Worm (Caenorhabditis elegans): ENCODE results near the gene cab-1.

cab-1 gene

ce11 chrX:12171631-12172348 lies 40.9 kb downstream of the cab-1 start, which contains the start of gene F57G12.1:
Gene F57G12.1, minus strand, starts transcription at chrX:12171681.
- TF ChIP-seq ceh-90 (tag; optimal IDR thresholded peaks at IDR 0.05) (no peak), unc-62 (GFP tag; optimal IDR thresholded peaks at IDR 0.05) (no peak), fkh-10 (GFP tag; optimal IDR thresholded peaks at IDR 0.05) (peak; percentile 56), mdl-1 (tag; optimal IDR thresholded peaks at IDR 0.05) (peak in 1 of 2 experiments; percentile 83), aha-1 (tag; optimal IDR thresholded peaks at IDR 0.05) (no peak), unc-30 (tag; optimal IDR thresholded peaks at IDR 0.05) (no peak), mef-2 (tag; optimal IDR thresholded peaks at IDR 0.05) (peak; percentile 35), lin-35 (GFP tag; optimal IDR thresholded peaks at IDR 0.05) (peak; percentile 59 to 62), nhr-20 (tag; optimal IDR thresholded peaks at IDR 0.05) (peak; percentile 82), nhr-12 (tag; optimal IDR thresholded peaks at IDR 0.05) (no peak), nhr-47 (tag; optimal IDR thresholded peaks at IDR 0.05) (peak; percentile 66), unc-130 (tag; optimal IDR thresholded peaks at IDR 0.05) (peak; percentile 65), tlp-1 (tag; optimal IDR thresholded peaks at IDR 0.05) (no peak), C16A3.4 (tag; optimal IDR thresholded peaks at IDR 0.05) (peak; percentile 80), sox-4 (tag; optimal IDR thresholded peaks at IDR 0.05) (no peak), blmp-1 (tag; optimal IDR thresholded peaks at IDR 0.05) (peak; percentile 68), dsc-1 (tag; optimal IDR thresholded peaks at IDR 0.05) (peak; percentile 64), fkh-4 (tag; optimal IDR thresholded peaks at IDR 0.05; ENCODE audit: borderline replicate concordance) (no peak), lin-15B (tag; optimal IDR thresholded peaks at IDR 0.05) (no peak), nhr-237 (tag; optimal IDR thresholded peaks at IDR 0.05) (peak; percentile 30), snpc-4 (tag; optimal IDR thresholded peaks at IDR 0.05) (peak; percentile 47), swsn-7 (tag; optimal IDR thresholded peaks at IDR 0.05) (peak; percentile 68), nhr-11 (tag; optimal IDR thresholded peaks at IDR 0.05) (peak; percentile 54), hpl-2 (GFP tag; optimal IDR thresholded peaks at IDR 0.05) (no peak), lin-13 (GFP tag; optimal IDR thresholded peaks at IDR 0.05) (peak; percentile 77), zip-4 (GFP tag; optimal IDR thresholded peaks at IDR 0.05) (no peak), nhr-77 (tag; optimal IDR thresholded peaks at IDR 0.05) (peak; percentile 81), C34B4.2 (tag; optimal IDR thresholded peaks at IDR 0.05) (no peak), dpl-1 (GFP tag; optimal IDR thresholded peaks at IDR 0.05) (peak in 2 of 3 experiments; percentile 27 to 31), fos-1 (tag; optimal IDR thresholded peaks at IDR 0.05) (peak; percentile 60), pqm-1 (tag; optimal IDR thresholded peaks at IDR 0.05) (peak; percentile 18), nhr-28 (tag; optimal IDR thresholded peaks at IDR 0.05) (no peak), ama-1 (optimal IDR thresholded peaks at IDR 0.05) (peak; percentile 36), ztf-4 (tag; optimal IDR thresholded peaks at IDR 0.05) (peak; percentile 27), lin-14 (GFP tag; optimal IDR thresholded peaks at IDR 0.05) (peak; percentile 95), mab-9 (GFP tag; IDR thresholded peaks at IDR 0.05) (peak; percentile 42; the same call in 1 of the 2 replicates), sptf-1 (tag; optimal IDR thresholded peaks at IDR 0.05) (no peak), efl-1 (optimal IDR thresholded peaks at IDR 0.05) (peak; percentile 48 to 76), efl-1 (GFP tag; optimal IDR thresholded peaks at IDR 0.05 in 1 of 2) (peak in 1 of 2 experiments; percentile 40), nhr-71 (tag; optimal IDR thresholded peaks at IDR 0.05) (peak; percentile 84), nhr-90 (tag; optimal IDR thresholded peaks at IDR 0.05; ENCODE audit: poor library complexity) (peak; percentile 45), nhr-84 (tag; optimal IDR thresholded peaks at IDR 0.05) (no peak), unc-98 (GFP tag; IDR thresholded peaks at IDR 0.05) (no peak), egl-27 (tag; optimal IDR thresholded peaks at IDR 0.05) (peak; percentile 21 to 65), lsy-2 (tag; optimal IDR thresholded peaks at IDR 0.05) (peak; percentile 58 to 84), alr-1 (tag; optimal IDR thresholded peaks at IDR 0.05; ENCODE audit: borderline replicate concordance) (no peak), zag-1 (tag; optimal IDR thresholded peaks at IDR 0.05) (no peak), tbx-2 (tag; optimal IDR thresholded peaks at IDR 0.05) (peak; percentile 73), grh-1 (GFP tag; IDR thresholded peaks at IDR 0.05) (no peak), mep-1 (tag; optimal IDR thresholded peaks at IDR 0.05) (peak; percentile 74), elt-3 (tag; optimal IDR thresholded peaks at IDR 0.05) (peak in 1 of 6 experiments; percentile 7), nhr-19 (GFP tag; conservative IDR thresholded peaks at IDR 0.05) (peak; percentile 66), rnt-1 (tag; optimal IDR thresholded peaks at IDR 0.05) (peak; percentile 78)

Data from whole organism, L1 larva.